Fruit fly (Drosophila melanogaster): ENCODE results near the gene CG9967.

The CG9967 gene

dm6 chr2L:2357228-2357656 lies at the start of gene CG9967:
TSS of gene CG9967 (minus strand) at chr2L:2357356.
- no peak for TF ChIP-seq CG12768 (GFP tag; optimal IDR thresholded peaks at IDR 0.05)
- TF ChIP-seq cnc (optimal IDR thresholded peaks at IDR 0.05): no peak
- TF ChIP-seq CG5204 (GFP tag; optimal IDR thresholded peaks at IDR 0.05): no peak
- peak; percentile 14 for TF ChIP-seq CG11617 (GFP tag; optimal IDR thresholded peaks at IDR 0.05)
- peak; percentile 3 for TF ChIP-seq cic (GFP tag; optimal IDR thresholded peaks at IDR 0.05)
- TF ChIP-seq pad (GFP tag; optimal IDR thresholded peaks at IDR 0.05): peak; percentile 26
- TF ChIP-seq bab1 (GFP tag; optimal IDR thresholded peaks at IDR 0.05): peak; percentile 65
- peak; percentile 4 for TF ChIP-seq CG7101 (tag; optimal IDR thresholded peaks at IDR 0.05)
- no peak for TF ChIP-seq CG7045 (GFP tag; optimal IDR thresholded peaks at IDR 0.05)

- no peak for TF ChIP-seq toe (GFP tag; optimal IDR thresholded peaks at IDR 0.05)
- TF ChIP-seq ovo (GFP tag; optimal IDR thresholded peaks at IDR 0.05): no peak
- no peak for TF ChIP-seq tj (GFP tag; optimal IDR thresholded peaks at IDR 0.05)
- TF ChIP-seq Clk (GFP tag; optimal IDR thresholded peaks at IDR 0.05): no peak
- TF ChIP-seq kay (GFP tag; ENCODE audit: borderline replicate concordance): no peak
- TF ChIP-seq CG11617 (GFP tag; optimal IDR thresholded peaks at IDR 0.05): no peak
- no peak for TF ChIP-seq Mnt (GFP tag; optimal IDR thresholded peaks at IDR 0.05)
- TF ChIP-seq CG12768 (GFP tag; optimal IDR thresholded peaks at IDR 0.05): no peak
- no peak for TF ChIP-seq CG5204 (GFP tag; optimal IDR thresholded peaks at IDR 0.05)
- no peak for TF ChIP-seq bab1 (GFP tag; optimal IDR thresholded peaks at IDR 0.05)
- TF ChIP-seq CG7101 (tag; optimal IDR thresholded peaks at IDR 0.05): no peak
Observed at dm6 chr2L:2404631-2405030, 47.5 kb upstream of the CG9967 start.

dm6 chr2L:2402194-2402593 lies 45.0 kb upstream of the CG9967 start:
- TF ChIP-seq kay (GFP tag; ENCODE audit: borderline replicate concordance): no peak
- TF ChIP-seq pad (GFP tag; optimal IDR thresholded peaks at IDR 0.05): no peak
- no peak for TF ChIP-seq CG5204 (GFP tag; optimal IDR thresholded peaks at IDR 0.05)
- no peak for TF ChIP-seq CG7101 (tag; optimal IDR thresholded peaks at IDR 0.05)
- TF ChIP-seq tj (GFP tag; optimal IDR thresholded peaks at IDR 0.05): no peak
- TF ChIP-seq bab1 (GFP tag; optimal IDR thresholded peaks at IDR 0.05): no peak
- no peak for TF ChIP-seq Hr96 (GFP tag; optimal IDR thresholded peaks at IDR 0.05)

- TF ChIP-seq cic (GFP tag; optimal IDR thresholded peaks at IDR 0.05) (no peak), tj (GFP tag; optimal IDR thresholded peaks at IDR 0.05) (no peak), CG1620 (GFP tag; optimal IDR thresholded peaks at IDR 0.05) (no peak), kay (GFP tag; ENCODE audit: borderline replicate concordance) (no peak), CG5204 (GFP tag; optimal IDR thresholded peaks at IDR 0.05) (no peak), Clk (GFP tag; optimal IDR thresholded peaks at IDR 0.05) (no peak), CG33017 (tag; optimal IDR thresholded peaks at IDR 0.05) (no peak), Mnt (GFP tag; optimal IDR thresholded peaks at IDR 0.05) (no peak), CG11617 (GFP tag; optimal IDR thresholded peaks at IDR 0.05) (no peak), pad (GFP tag; optimal IDR thresholded peaks at IDR 0.05) (no peak), toe (GFP tag; optimal IDR thresholded peaks at IDR 0.05) (no peak), CG7101 (tag; optimal IDR thresholded peaks at IDR 0.05) (no peak), CG7045 (GFP tag; optimal IDR thresholded peaks at IDR 0.05) (no peak), bab1 (GFP tag; optimal IDR thresholded peaks at IDR 0.05) (no peak), CG14711 (tag; optimal IDR thresholded peaks at IDR 0.05) (no peak)
Observed at dm6 chr2L:2399897-2400296, 42.7 kb upstream of the CG9967 start, which contains the start of gene VGlut. TSS of gene VGlut (plus strand) at chr2L:2400295.

- TF ChIP-seq CG5204 (GFP tag; optimal IDR thresholded peaks at IDR 0.05): no peak
- no peak for TF ChIP-seq CG7045 (GFP tag; optimal IDR thresholded peaks at IDR 0.05)
- no peak for TF ChIP-seq cic (GFP tag; optimal IDR thresholded peaks at IDR 0.05)
- no peak for TF ChIP-seq Clk (GFP tag; optimal IDR thresholded peaks at IDR 0.05)
Observed at dm6 chr2L:2398459-2398858, 41.3 kb upstream of the CG9967 start.

dm6 chr2L:2397080-2397479 lies 39.9 kb upstream of the CG9967 start:
- TF ChIP-seq Clk (GFP tag; optimal IDR thresholded peaks at IDR 0.05) (no peak), CG5204 (GFP tag; optimal IDR thresholded peaks at IDR 0.05) (no peak), kay (GFP tag; ENCODE audit: borderline replicate concordance) (no peak), tj (GFP tag; optimal IDR thresholded peaks at IDR 0.05) (no peak), Crg-1 (GFP tag; optimal IDR thresholded peaks at IDR 0.05) (no peak), bab1 (GFP tag; optimal IDR thresholded peaks at IDR 0.05) (no peak), cnc (optimal IDR thresholded peaks at IDR 0.05) (no peak), CG1620 (GFP tag; optimal IDR thresholded peaks at IDR 0.05) (no peak), CG7045 (GFP tag; optimal IDR thresholded peaks at IDR 0.05) (no peak), CG7101 (tag; optimal IDR thresholded peaks at IDR 0.05) (no peak), Hr96 (GFP tag; optimal IDR thresholded peaks at IDR 0.05) (no peak), CG12768 (GFP tag; optimal IDR thresholded peaks at IDR 0.05) (no peak), cic (GFP tag; optimal IDR thresholded peaks at IDR 0.05) (no peak), toe (GFP tag; optimal IDR thresholded peaks at IDR 0.05) (no peak), CG14711 (tag; optimal IDR thresholded peaks at IDR 0.05) (no peak)

- no peak for TF ChIP-seq CG14711 (tag; optimal IDR thresholded peaks at IDR 0.05)
- no peak for TF ChIP-seq Mnt (GFP tag; optimal IDR thresholded peaks at IDR 0.05)
- no peak for TF ChIP-seq cnc (optimal IDR thresholded peaks at IDR 0.05)
- TF ChIP-seq tj (GFP tag; optimal IDR thresholded peaks at IDR 0.05): no peak
- no peak for TF ChIP-seq Hr96 (GFP tag; optimal IDR thresholded peaks at IDR 0.05)
- no peak for TF ChIP-seq bab1 (GFP tag; optimal IDR thresholded peaks at IDR 0.05)
- TF ChIP-seq Crg-1 (GFP tag; optimal IDR thresholded peaks at IDR 0.05): no peak
- no peak for TF ChIP-seq CG7101 (tag; optimal IDR thresholded peaks at IDR 0.05)
- TF ChIP-seq cic (GFP tag; optimal IDR thresholded peaks at IDR 0.05): no peak
- no peak for TF ChIP-seq CG12768 (GFP tag; optimal IDR thresholded peaks at IDR 0.05)
- TF ChIP-seq Clk (GFP tag; optimal IDR thresholded peaks at IDR 0.05): no peak
- no peak for TF ChIP-seq CG33017 (tag; optimal IDR thresholded peaks at IDR 0.05)
- TF ChIP-seq kay (GFP tag; ENCODE audit: borderline replicate concordance): no peak
- TF ChIP-seq CG7045 (GFP tag; optimal IDR thresholded peaks at IDR 0.05): no peak
- TF ChIP-seq CG11617 (GFP tag; optimal IDR thresholded peaks at IDR 0.05): no peak
- TF ChIP-seq pad (GFP tag; optimal IDR thresholded peaks at IDR 0.05): no peak
- no peak for TF ChIP-seq ovo (GFP tag; optimal IDR thresholded peaks at IDR 0.05)
Observed at dm6 chr2L:2394872-2395271, 37.7 kb upstream of the CG9967 start.
